Fruit fly (Drosophila melanogaster) whole organism, embryonic: ENCODE measurements around the gene CG44355.
A peak's percentile ranks its signal among the peaks of the same experiment; 100 is the strongest.

Source experiments
- ATbp ChIP-seq: fragments of 200-800 bp; sonication (Bioruptor generic); optimal IDR thresholded peaks from 2 replicates; lab custom pipeline; 2017; ENCODE audit warnings: missing biosample characterization, mild to moderate bottlenecking, missing genetic modification characterization, missing genetic modification reagents
- CG10209 ChIP-seq: fragments of 200-800 bp; sonication (Bioruptor generic); optimal IDR thresholded peaks from 3 replicates; lab custom pipeline; 2017; ENCODE audit warnings: missing biosample characterization, mild to moderate bottlenecking, missing genetic modification characterization, missing genetic modification reagents
- CG10274 ChIP-seq: fragments of 200-800 bp; sonication (Bioruptor generic); optimal IDR thresholded peaks from 3 replicates; lab custom pipeline; 2017; ENCODE audit warnings: missing biosample characterization, mild to moderate bottlenecking, missing genetic modification characterization
- CG10431 ChIP-seq: fragments of 200-800 bp; sonication (Bioruptor generic); optimal IDR thresholded peaks from 3 replicates; lab custom pipeline; 2018; ENCODE audit warnings: missing biosample characterization, mild to moderate bottlenecking, missing genetic modification characterization
- CG10565 ChIP-seq: fragments of 200-800 bp; sonication (Bioruptor generic); optimal IDR thresholded peaks from 3 replicates; lab custom pipeline; 2016; ENCODE audit warnings: missing biosample characterization, mild to moderate bottlenecking, missing genetic modification characterization
- CG12104 ChIP-seq: fragments of 200-800 bp; sonication (Bioruptor generic); optimal IDR thresholded peaks from 3 replicates; lab custom pipeline; 2016; ENCODE audit warnings: missing biosample characterization, missing genetic modification characterization
- CG12391 ChIP-seq: fragments of 200-800 bp; sonication (Bioruptor generic); optimal IDR thresholded peaks from 3 replicates; lab custom pipeline; 2018; ENCODE audit warnings: missing biosample characterization, mild to moderate bottlenecking, missing genetic modification characterization, moderate library complexity
- CG15011 ChIP-seq: fragments of 200-800 bp; sonication (Bioruptor generic); optimal IDR thresholded peaks from 3 replicates; lab custom pipeline; 2018; ENCODE audit warnings: missing biosample characterization, mild to moderate bottlenecking, missing genetic modification characterization
- CG15696 ChIP-seq: fragments of 200-800 bp; sonication (Bioruptor generic); optimal IDR thresholded peaks from 2 replicates; lab custom pipeline; 2019; ENCODE audit warnings: missing biosample characterization, mild to moderate bottlenecking, missing genetic modification characterization, moderate library complexity
- CG16813 ChIP-seq: fragments of 200-800 bp; sonication (Bioruptor generic); IDR thresholded peaks from 3 replicates; pipeline ENCODE4 v1.3.6; 2022; ENCODE audit warnings: missing biosample characterization, missing genetic modification characterization; ENCODE audit not compliant: partially characterized antibody
- CG17612 ChIP-seq: fragments of 200-800 bp; sonication (Bioruptor generic); IDR thresholded peaks from 2 replicates; pipeline ENCODE4 v1.3.6; 2022; ENCODE audit warnings: missing biosample characterization, missing genetic modification characterization
- CG2202 ChIP-seq: fragments of 200-800 bp; sonication (Bioruptor generic); optimal IDR thresholded peaks from 2 replicates; lab custom pipeline; 2018; ENCODE audit warnings: missing biosample characterization, mild to moderate bottlenecking, missing genetic modification characterization
- CG2678 ChIP-seq: fragments of 200-800 bp; sonication (Bioruptor generic); optimal IDR thresholded peaks from 3 replicates; lab custom pipeline; 2019; ENCODE audit warnings: missing biosample characterization, mild to moderate bottlenecking, missing genetic modification characterization, moderate library complexity
- CG2712 ChIP-seq: fragments of 200-800 bp; optimal IDR thresholded peaks from 3 replicates; lab custom pipeline; 2019; ENCODE audit warnings: missing biosample characterization, mild to moderate bottlenecking, missing genetic modification characterization, moderate library complexity
- CG4424 ChIP-seq: fragments of 200-800 bp; sonication (Bioruptor generic); optimal IDR thresholded peaks from 3 replicates; lab custom pipeline; 2016; ENCODE audit warnings: missing biosample characterization, missing genetic modification characterization
- CG4617 ChIP-seq: fragments of 200-800 bp; sonication (Bioruptor generic); optimal IDR thresholded peaks from 3 replicates; lab custom pipeline; 2016; ENCODE audit warnings: missing biosample characterization, missing genetic modification characterization, borderline replicate concordance
- CG4820 ChIP-seq: fragments of 200-800 bp; sonication (Bioruptor generic); optimal IDR thresholded peaks from 3 replicates; lab custom pipeline; 2016; ENCODE audit warnings: missing biosample characterization, missing genetic modification characterization
- CG7786 ChIP-seq: fragments of 200-800 bp; sonication (Bioruptor generic); optimal IDR thresholded peaks from 2 replicates; lab custom pipeline; 2016; ENCODE audit warnings: missing biosample characterization, missing genetic modification characterization
- CG9609 ChIP-seq: fragments of 200-800 bp; sonication (Bioruptor generic); optimal IDR thresholded peaks from 3 replicates; lab custom pipeline; 2016; ENCODE audit warnings: missing biosample characterization, missing genetic modification characterization
- CTCF ChIP-seq: fragments of 200-800 bp; sonication (Bioruptor generic); optimal IDR thresholded peaks from 2 replicates; lab custom pipeline; 2017; ENCODE audit warnings: missing biosample characterization, mild to moderate bottlenecking, missing genetic modification characterization, moderate library complexity
- Dbx ChIP-seq: fragments of 200-800 bp; sonication (Bioruptor generic); IDR thresholded peaks from 3 replicates; pipeline ENCODE4 v1.3.6; 2022; ENCODE audit warnings: missing biosample characterization, missing genetic modification characterization
- Dfd ChIP-seq, 2 experiments: fragments of >200 bp; optimal IDR thresholded peaks; 2 replicates each; lab custom pipeline; 2017; ENCODE audit warnings: missing biosample characterization in 2 of 2, missing genetic modification characterization in 2 of 2
- Hand ChIP-seq: fragments of 200-800 bp; sonication (Bioruptor generic); optimal IDR thresholded peaks from 2 replicates; lab custom pipeline; 2017; ENCODE audit warnings: mild to moderate bottlenecking, missing biosample characterization, missing genetic modification reagents, missing genetic modification characterization
- Hmr ChIP-seq: fragments of 200-800 bp; sonication (Bioruptor generic); optimal IDR thresholded peaks from 3 replicates; lab custom pipeline; 2017; ENCODE audit warnings: mild to moderate bottlenecking, missing biosample characterization, missing genetic modification reagents, missing genetic modification characterization
- MESR4 ChIP-seq: fragments of 200-800 bp; sonication (Bioruptor generic); optimal IDR thresholded peaks from 2 replicates; lab custom pipeline; 2018; ENCODE audit warnings: missing biosample characterization, mild to moderate bottlenecking, missing genetic modification characterization, moderate library complexity
- Max ChIP-seq: fragments of 200-800 bp; sonication (Bioruptor generic); optimal IDR thresholded peaks from 2 replicates; lab custom pipeline; 2016; ENCODE audit warnings: missing biosample characterization, mild to moderate bottlenecking, missing genetic modification characterization
- NFAT ChIP-seq: fragments of 200-800 bp; sonication (Bioruptor generic); IDR thresholded peaks from 2 replicates; pipeline ENCODE4 v1.3.6; 2022; ENCODE audit warnings: missing biosample characterization, missing genetic modification characterization
- Sox100B ChIP-seq: fragments of 200-800 bp; sonication (Bioruptor generic); optimal IDR thresholded peaks from 3 replicates; lab custom pipeline; 2018; ENCODE audit warnings: missing biosample characterization, mild to moderate bottlenecking, missing genetic modification characterization
- al ChIP-seq: fragments of 200-800 bp; sonication (Bioruptor generic); IDR thresholded peaks from 2 replicates; pipeline ENCODE4 v1.3.6; 2022; ENCODE audit warnings: missing biosample characterization, missing genetic modification characterization
- ash1 ChIP-seq: fragments of 200-800 bp; sonication (Bioruptor generic); optimal IDR thresholded peaks from 2 replicates; lab custom pipeline; 2018; ENCODE audit warnings: missing biosample characterization, mild to moderate bottlenecking, missing genetic modification characterization
- cato ChIP-seq: fragments of 200-800 bp; sonication (Bioruptor generic); optimal IDR thresholded peaks from 2 replicates; lab custom pipeline; 2016; ENCODE audit warnings: missing biosample characterization, missing genetic modification characterization, borderline replicate concordance
- chif ChIP-seq, 2 experiments: fragments of 200-800 bp; sonication (Bioruptor generic); optimal IDR thresholded peaks; 3 replicates each; lab custom pipeline; 2016; ENCODE audit warnings: missing biosample characterization in 2 of 2, missing genetic modification characterization in 2 of 2
- ewg ChIP-seq: fragments of 200-800 bp; sonication (Bioruptor generic); optimal IDR thresholded peaks from 3 replicates; lab custom pipeline; 2017; ENCODE audit warnings: mild to moderate bottlenecking, missing biosample characterization, missing genetic modification reagents, missing genetic modification characterization
- fd3F ChIP-seq: fragments of 200-800 bp; sonication (Bioruptor generic); optimal IDR thresholded peaks from 2 replicates; lab custom pipeline; 2018; ENCODE audit warnings: missing biosample characterization, mild to moderate bottlenecking, missing genetic modification characterization, moderate library complexity
- gsb ChIP-seq: fragments of 200-800 bp; sonication (Bioruptor generic); IDR thresholded peaks from 2 replicates; pipeline ENCODE4 v1.3.6; 2022; ENCODE audit warnings: missing biosample characterization, missing genetic modification characterization
- gsb-n ChIP-seq: fragments of 200-800 bp; sonication (Bioruptor generic); optimal IDR thresholded peaks from 3 replicates; lab custom pipeline; 2018; ENCODE audit warnings: missing biosample characterization, mild to moderate bottlenecking, missing genetic modification characterization
- hbn ChIP-seq: fragments of 200-800 bp; sonication (Bioruptor generic); IDR thresholded peaks from 2 replicates; pipeline ENCODE4 v1.3.6; 2022; ENCODE audit warnings: missing biosample characterization, missing genetic modification characterization; ENCODE audit not compliant: partially characterized antibody
- mam ChIP-seq: fragments of 200-800 bp; sonication (Bioruptor generic); optimal IDR thresholded peaks from 3 replicates; lab custom pipeline; 2016; ENCODE audit warnings: missing biosample characterization, missing genetic modification characterization
- mirr ChIP-seq: fragments of 200-800 bp; sonication (Bioruptor generic); optimal IDR thresholded peaks from 3 replicates; lab custom pipeline; 2018; ENCODE audit warnings: missing biosample characterization, mild to moderate bottlenecking, missing genetic modification characterization
- nmo ChIP-seq: fragments of 200-800 bp; sonication (Bioruptor generic); optimal IDR thresholded peaks from 2 replicates; lab custom pipeline; 2018; ENCODE audit warnings: missing biosample characterization, mild to moderate bottlenecking, missing genetic modification characterization, moderate library complexity
- nom ChIP-seq: fragments of 200-800 bp; sonication (Bioruptor generic); optimal IDR thresholded peaks from 2 replicates; lab custom pipeline; 2017; ENCODE audit warnings: missing biosample characterization, missing genetic modification characterization, mild to moderate bottlenecking, moderate library complexity, missing genetic modification reagents
- sens ChIP-seq: fragments of 200-800 bp; sonication (Bioruptor generic); peaks from one replicate; lab custom pipeline; 2016; ENCODE audit warnings: missing biosample characterization, missing genetic modification characterization
- tgo ChIP-seq: fragments of 200-800 bp; sonication (Bioruptor generic); IDR thresholded peaks from 3 replicates; pipeline ENCODE4 v1.3.6; 2022; ENCODE audit warnings: missing biosample characterization, missing genetic modification characterization
- trem ChIP-seq: fragments of 200-800 bp; optimal IDR thresholded peaks from 3 replicates; lab custom pipeline; 2019; ENCODE audit warnings: missing biosample characterization, mild to moderate bottlenecking, missing genetic modification characterization, moderate library complexity
- tx ChIP-seq: fragments of 200-800 bp; sonication (Bioruptor generic); optimal IDR thresholded peaks from 2 replicates; lab custom pipeline; 2016; ENCODE audit warnings: missing biosample characterization, missing genetic modification characterization
- unc-4 ChIP-seq: fragments of 200-800 bp; sonication (Bioruptor generic); IDR thresholded peaks from 2 replicates; pipeline ENCODE4 v1.3.6; 2022; ENCODE audit warnings: missing biosample characterization, missing genetic modification characterization; ENCODE audit not compliant: partially characterized antibody
- zf30C ChIP-seq: fragments of 200-800 bp; sonication (Bioruptor generic); optimal IDR thresholded peaks from 3 replicates; lab custom pipeline; 2018; ENCODE audit warnings: missing biosample characterization, mild to moderate bottlenecking, missing genetic modification characterization
- zfh2 ChIP-seq: fragments of 200-800 bp; sonication (Bioruptor generic); optimal IDR thresholded peaks from 2 replicates; lab custom pipeline; 2016; ENCODE audit warnings: missing biosample characterization, missing genetic modification characterization

CG44355 gene

dm6 chr3L:12266343-12267287 lies 44.0 kb upstream of the CG44355 start, which contains the start of gene app (continued):
- TF ChIP-seq mam (GFP tag; lab: Kevin White, UChicago), result peak; percentile 74
- peak; percentile 90 for TF ChIP-seq Hmr
- peak; percentile 72 for TF ChIP-seq CG4424 (GFP tag; lab: Kevin White, UChicago)
- TF ChIP-seq gsb (GFP tag; lab: Robert Waterston, UW), result peak; percentile 73
- peak; percentile 61 for TF ChIP-seq CG10431 (GFP tag; lab: Kevin White, UChicago)
- peak; percentile 80 for TF ChIP-seq ewg (GFP tag; lab: Kevin White, UChicago)
- TF ChIP-seq gsb-n (tag; lab: Kevin White, UChicago), result peak; percentile 77
- TF ChIP-seq hbn (GFP tag; lab: Robert Waterston, UW), result no peak
- TF ChIP-seq zfh2 (GFP tag; lab: Kevin White, UChicago), result peak; percentile 82
- peak; percentile 71 for TF ChIP-seq trem (tag; lab: Kevin White, UChicago)
- TF ChIP-seq CG2678, result peak; percentile 93
- TF ChIP-seq Dbx (GFP tag; lab: Robert Waterston, UW), result peak; percentile 74
- TF ChIP-seq CG10209 (GFP tag; lab: Kevin White, UChicago), result peak; percentile 92
- TF ChIP-seq CG2202 (tag; lab: Kevin White, UChicago), result peak; percentile 72
- peak; percentile 85 for TF ChIP-seq CG15696 (tag; lab: Kevin White, UChicago)
- peak; percentile 51 for TF ChIP-seq tx (GFP tag; lab: Kevin White, UChicago)
- peak; percentile 84 for TF ChIP-seq Sox100B (GFP tag; lab: Kevin White, UChicago)
- TF ChIP-seq al (GFP tag; lab: Robert Waterston, UW), result peak; percentile 81
- TF ChIP-seq nom (GFP tag; lab: Kevin White, UChicago), result peak; percentile 52
- peak; percentile 81 for TF ChIP-seq cato (GFP tag; lab: Kevin White, UChicago)
- no peak for TF ChIP-seq zf30C (GFP tag; lab: Kevin White, UChicago)
- peak; percentile 91 for TF ChIP-seq nmo (GFP tag; lab: Kevin White, UChicago)
- TF ChIP-seq Dfd (GFP tag; optimal IDR thresholded peaks at IDR 0.05; lab: Kevin White, UChicago), result no peak
- no peak for TF ChIP-seq CG4617 (GFP tag; lab: Kevin White, UChicago)
- peak; percentile 51 for TF ChIP-seq Hand
- no peak for TF ChIP-seq CG10565 (GFP tag; lab: Kevin White, UChicago)
- TF ChIP-seq fd3F (GFP tag; lab: Kevin White, UChicago), result peak; percentile 88
- TF ChIP-seq CTCF (GFP tag; lab: Kevin White, UChicago), result peak; percentile 50
- peak; percentile 63 for TF ChIP-seq CG9609 (GFP tag; lab: Kevin White, UChicago)
- TF ChIP-seq CG2712 (tag; lab: Kevin White, UChicago), result peak; percentile 88
- no peak for TF ChIP-seq unc-4 (GFP tag; lab: Robert Waterston, UW)
- TF ChIP-seq MESR4, result peak; percentile 2
- TF ChIP-seq CG16813, result no peak
- peak; percentile 91 for TF ChIP-seq sens
- peak; percentile 79 for TF ChIP-seq CG4820 (GFP tag; lab: Kevin White, UChicago)
- TF ChIP-seq NFAT (GFP tag; lab: Robert Waterston, UW), result peak; percentile 84
- TF ChIP-seq mirr, result peak; percentile 94
- TF ChIP-seq CG17612 (GFP tag; lab: Robert Waterston, UW), result peak; percentile 70
- peak; percentile 74 for TF ChIP-seq CG15011
- peak; percentile 90 for TF ChIP-seq CG12104 (GFP tag; lab: Kevin White, UChicago)
- TF ChIP-seq chif (GFP tag; optimal IDR thresholded peaks at IDR 0.05; lab: Kevin White, UChicago), result peak; percentile 60 to 72
- TF ChIP-seq Max (GFP tag; lab: Kevin White, UChicago), result peak; percentile 77
- peak; percentile 91 for TF ChIP-seq tgo
- peak; percentile 69 for TF ChIP-seq ATbp (GFP tag; lab: Kevin White, UChicago)
- peak; percentile 87 for TF ChIP-seq CG12391 (tag; lab: Kevin White, UChicago)
- no peak for TF ChIP-seq ash1
- TF ChIP-seq CG10274 (GFP tag; lab: Kevin White, UChicago), result peak; percentile 75
- TF ChIP-seq CG7786 (GFP tag; lab: Kevin White, UChicago), result peak; percentile 78
